Worm (Caenorhabditis elegans) whole organism, young adult: ENCODE data around the gene rpa-1.
A peak's percentile ranks its signal among the peaks of the same experiment; 100 is the strongest.

ENCODE experiments used
- B0035.1 ChIP-seq: sonication (generic microtip); optimal IDR thresholded peaks from 2 replicates; lab custom pipeline; 2016; ENCODE audit warnings: missing genetic modification characterization, mild to moderate bottlenecking, missing compliant biosample characterization, missing genotype, missing genetic modification reagents
- D2030.7 ChIP-seq: fragments of 200-800 bp; sonication (Bioruptor generic); IDR thresholded peaks from 2 replicates; pipeline ENCODE4 v1.3.6; 2022; ENCODE audit warnings: missing genetic modification reagents, missing genetic modification characterization, missing compliant biosample characterization
- F10E7.11 ChIP-seq: sonication (generic microtip); optimal IDR thresholded peaks from 2 replicates; lab custom pipeline; 2017; ENCODE audit warnings: mild to moderate bottlenecking, missing genetic modification characterization, moderate library complexity, missing compliant biosample characterization
- F22D6.2 ChIP-seq: sonication (generic microtip); optimal IDR thresholded peaks from 2 replicates; lab custom pipeline; 2016; ENCODE audit warnings: mild to moderate bottlenecking, missing genetic modification characterization, missing compliant biosample characterization
- F33H1.4 ChIP-seq: fragments of 200-800 bp; sonication (Bioruptor generic); IDR thresholded peaks from 2 replicates; pipeline ENCODE4 v1.3.6; 2022; ENCODE audit warnings: missing genetic modification reagents, missing genetic modification characterization, missing compliant biosample characterization
- F39B2.1 ChIP-seq: fragments of 200-800 bp; sonication (Bioruptor generic); IDR thresholded peaks from 2 replicates; pipeline ENCODE4 v1.3.6; 2022; ENCODE audit warnings: missing genetic modification reagents, missing genetic modification characterization, missing compliant biosample characterization
- F57C9.4 ChIP-seq: sonication (generic microtip); optimal IDR thresholded peaks from 2 replicates; lab custom pipeline; 2017; ENCODE audit warnings: mild to moderate bottlenecking, missing genetic modification characterization, missing compliant biosample characterization
- K12H6.12 ChIP-seq: fragments of 200-800 bp; sonication (Bioruptor generic); optimal IDR thresholded peaks from 2 replicates; lab custom pipeline; 2018; ENCODE audit warnings: mild to moderate bottlenecking, missing genetic modification characterization, missing compliant biosample characterization
- Y53F4B.3 ChIP-seq: fragments of 200-800 bp; sonication (Bioruptor generic); IDR thresholded peaks from 2 replicates; pipeline ENCODE4 v1.3.6; 2022; ENCODE audit warnings: missing genetic modification reagents, missing genetic modification characterization, missing compliant biosample characterization
- Y95B8A.8 ChIP-seq: fragments of 200-800 bp; sonication (Bioruptor generic); IDR thresholded peaks from 2 replicates; pipeline ENCODE4 v1.3.6; 2022; ENCODE audit warnings: missing genetic modification reagents, missing genetic modification characterization, missing compliant biosample characterization
- ZK185.1 ChIP-seq: sonication (generic microtip); optimal IDR thresholded peaks from 2 replicates; lab custom pipeline; 2016; ENCODE audit warnings: mild to moderate bottlenecking, missing genetic modification characterization, missing compliant biosample characterization; ENCODE audit not compliant: poor library complexity, severe bottlenecking
- akir-1 ChIP-seq: fragments of 200-800 bp; sonication (Bioruptor generic); optimal IDR thresholded peaks from 2 replicates; lab custom pipeline; 2018; ENCODE audit warnings: mild to moderate bottlenecking, missing genetic modification characterization, moderate library complexity, missing compliant biosample characterization
- attf-3 ChIP-seq: fragments of 200-800 bp; sonication (Bioruptor generic); conservative IDR thresholded peaks from 2 replicates; pipeline ENCODE4 v1.3.6; 2022; ENCODE audit warnings: missing genetic modification reagents, missing genetic modification characterization, missing compliant biosample characterization
- attf-5 ChIP-seq: fragments of 200-800 bp; sonication (Bioruptor generic); optimal IDR thresholded peaks from 2 replicates; lab custom pipeline; 2018; ENCODE audit warnings: mild to moderate bottlenecking, missing genetic modification characterization, missing compliant biosample characterization
- cebp-1 ChIP-seq, 2 experiments: fragments of 200-800 bp in 1 of 2; sonication (Bioruptor generic) in 1 of 2; sonication (generic microtip) in 1 of 2; IDR thresholded peaks in 1 of 2; optimal IDR thresholded peaks in 1 of 2; 2 replicates each; pipeline versions ENCODE4 v1.3.6 to Lab custom; 2017 to 2022; ENCODE audit warnings: missing compliant biosample characterization in 2 of 2, missing genetic modification characterization in 2 of 2, mild to moderate bottlenecking in 1 of 2, missing genetic modification reagents in 1 of 2, moderate library complexity in 1 of 2
- ceh-27 ChIP-seq: fragments of 200-800 bp; sonication (Bioruptor generic); optimal IDR thresholded peaks from 2 replicates; lab custom pipeline; 2018; ENCODE audit warnings: mild to moderate bottlenecking, missing genetic modification characterization, moderate library complexity, missing compliant biosample characterization
- ceh-79 ChIP-seq: sonication (generic microtip); optimal IDR thresholded peaks from 2 replicates; lab custom pipeline; 2017; ENCODE audit warnings: mild to moderate bottlenecking, missing genetic modification characterization, missing compliant biosample characterization
- dox-1 ChIP-seq: fragments of 200-800 bp; sonication (Bioruptor generic); IDR thresholded peaks from 2 replicates; pipeline ENCODE4 v1.3.6; 2022; ENCODE audit warnings: missing genetic modification reagents, missing genetic modification characterization, missing compliant biosample characterization
- egrh-3 ChIP-seq: fragments of 200-800 bp; sonication (Bioruptor generic); IDR thresholded peaks from 2 replicates; pipeline ENCODE4 v1.3.6; 2022; ENCODE audit warnings: missing genetic modification reagents, missing genetic modification characterization, missing compliant biosample characterization
- gei-17 ChIP-seq: fragments of 200-800 bp; sonication (Bioruptor generic); optimal IDR thresholded peaks from 2 replicates; lab custom pipeline; 2018; ENCODE audit warnings: mild to moderate bottlenecking, missing genetic modification characterization, missing compliant biosample characterization
- hmg-1.2 ChIP-seq: fragments of 200-800 bp; sonication (Bioruptor generic); IDR thresholded peaks from 2 replicates; pipeline ENCODE4 v1.3.6; 2022; ENCODE audit warnings: missing genetic modification reagents, missing genetic modification characterization, missing compliant biosample characterization
- let-526 ChIP-seq: fragments of 200-800 bp; sonication (Bioruptor generic); IDR thresholded peaks from 2 replicates; pipeline ENCODE4 v1.3.6; 2022; ENCODE audit warnings: missing genetic modification reagents, missing genetic modification characterization, missing compliant biosample characterization
- lin-26 ChIP-seq: fragments of 200-800 bp; sonication (Bioruptor generic); IDR thresholded peaks from 2 replicates; pipeline ENCODE4 v1.3.6; 2022; ENCODE audit warnings: missing genetic modification reagents, missing genetic modification characterization, missing compliant biosample characterization
- lin-35 ChIP-seq, 3 experiments: fragments of 150-350 bp in 2 of 3; sonication (generic microtip) in 1 of 3; optimal IDR thresholded peaks; 2 replicates each; lab custom pipeline; 2014 to 2018; ENCODE audit warnings: missing biosample characterization in 3 of 3, missing genetic modification characterization in 3 of 3, missing genetic modification reagents in 3 of 3
- lin-40 ChIP-seq: sonication (generic microtip); optimal IDR thresholded peaks from 2 replicates; lab custom pipeline; 2016; ENCODE audit warnings: missing genetic modification characterization, mild to moderate bottlenecking, missing compliant biosample characterization, missing genotype, missing genetic modification reagents
- lsl-1 ChIP-seq: fragments of 200-800 bp; sonication (Bioruptor generic); optimal IDR thresholded peaks from 2 replicates; lab custom pipeline; 2018; ENCODE audit warnings: mild to moderate bottlenecking, missing genetic modification characterization, moderate library complexity, missing compliant biosample characterization
- madf-10 ChIP-seq: sonication (generic microtip); optimal IDR thresholded peaks from 2 replicates; lab custom pipeline; 2016; ENCODE audit warnings: mild to moderate bottlenecking, missing genetic modification characterization, missing compliant biosample characterization
- mcd-1 ChIP-seq: fragments of 200-800 bp; sonication (Bioruptor generic); IDR thresholded peaks from 2 replicates; pipeline ENCODE4 v1.3.6; 2022; ENCODE audit warnings: missing genetic modification reagents, missing genetic modification characterization, missing compliant biosample characterization
- nfya-1 ChIP-seq: sonication (generic microtip); optimal IDR thresholded peaks from 2 replicates; lab custom pipeline; 2017; ENCODE audit warnings: antibody characterized with exemption, missing compliant biosample characterization, missing genetic modification characterization, borderline replicate concordance; ENCODE audit not compliant: insufficient read depth
- nfya-2 ChIP-seq: fragments of 200-800 bp; sonication (Bioruptor generic); IDR thresholded peaks from 2 replicates; pipeline ENCODE4 v1.3.6; 2022; ENCODE audit warnings: missing genetic modification reagents, missing genetic modification characterization, missing compliant biosample characterization
- nhr-27 ChIP-seq: fragments of 200-800 bp; sonication (Bioruptor generic); optimal IDR thresholded peaks from 2 replicates; lab custom pipeline; 2018; ENCODE audit warnings: mild to moderate bottlenecking, missing genetic modification characterization, moderate library complexity, missing compliant biosample characterization
- nhr-90 ChIP-seq: sonication (generic microtip); optimal IDR thresholded peaks from 2 replicates; lab custom pipeline; 2016; ENCODE audit warnings: missing genotype, mild to moderate bottlenecking, missing genetic modification characterization, missing compliant biosample characterization
- rcor-1 ChIP-seq: fragments of 200-800 bp; sonication (Bioruptor generic); IDR thresholded peaks from 2 replicates; pipeline ENCODE4 v1.3.6; 2022; ENCODE audit warnings: missing genetic modification reagents, missing genetic modification characterization, missing compliant biosample characterization
- rec-8 ChIP-seq, 2 experiments: sonication (generic microtip); optimal IDR thresholded peaks; 2 replicates each; lab custom pipeline; 2016; ENCODE audit warnings: mild to moderate bottlenecking in 2 of 2, missing genetic modification characterization in 2 of 2, missing genetic modification reagents in 2 of 2, missing genotype in 2 of 2, missing biosample characterization in 1 of 2, missing compliant biosample characterization in 1 of 2, moderate library complexity in 1 of 2
- rpc-1 ChIP-seq, 2 experiments: fragments of 150-350 bp in 1 of 2; sonication (generic microtip) in 1 of 2; optimal IDR thresholded peaks; 2 replicates each; lab custom pipeline; 2014 to 2018; ENCODE audit warnings: missing biosample characterization in 1 of 2, missing genetic modification characterization in 1 of 2, missing genetic modification reagents in 1 of 2, missing genotype in 1 of 2
- snpc-1.1 ChIP-seq: sonication (generic microtip); optimal IDR thresholded peaks from 2 replicates; lab custom pipeline; 2017; ENCODE audit warnings: missing genetic modification characterization, mild to moderate bottlenecking, missing compliant biosample characterization, antibody characterized with exemption, moderate library complexity, missing genotype, missing genetic modification reagents; ENCODE audit not compliant: insufficient read depth
- snpc-1.3 ChIP-seq: sonication (generic microtip); optimal IDR thresholded peaks from 2 replicates; lab custom pipeline; 2017; ENCODE audit warnings: missing genetic modification characterization, mild to moderate bottlenecking, missing compliant biosample characterization, antibody characterized with exemption, moderate library complexity, missing genotype, missing genetic modification reagents; ENCODE audit not compliant: insufficient read depth
- snpc-4 ChIP-seq, 5 experiments: fragments of 150-350 bp in 1 of 5; sonication (generic microtip) in 4 of 5; optimal IDR thresholded peaks; 2 replicates each; lab custom pipeline; 2014 to 2018; ENCODE audit warnings: missing genetic modification characterization in 5 of 5, missing biosample characterization in 3 of 5, antibody characterized with exemption in 2 of 5, mild to moderate bottlenecking in 2 of 5, missing compliant biosample characterization in 2 of 5, missing genotype in 2 of 5, moderate library complexity in 2 of 5, missing genetic modification reagents in 1 of 5
- tlf-1 ChIP-seq: fragments of 200-800 bp; sonication (Bioruptor generic); optimal IDR thresholded peaks from 2 replicates; lab custom pipeline; 2018; ENCODE audit warnings: mild to moderate bottlenecking, missing genetic modification characterization, missing compliant biosample characterization
- zfh-2 ChIP-seq: fragments of 200-800 bp; sonication (Bioruptor generic); conservative IDR thresholded peaks from 2 replicates; pipeline ENCODE4 v1.3.6; 2022; ENCODE audit warnings: missing genetic modification reagents, missing genetic modification characterization, missing compliant biosample characterization
- ztf-25 ChIP-seq: fragments of 200-800 bp; sonication (Bioruptor generic); IDR thresholded peaks from 2 replicates; pipeline ENCODE4 v1.3.6; 2022; ENCODE audit warnings: missing genetic modification reagents, missing genetic modification characterization, missing compliant biosample characterization
- ztf-3 ChIP-seq: fragments of 200-800 bp; sonication (Bioruptor generic); optimal IDR thresholded peaks from 2 replicates; lab custom pipeline; 2018; ENCODE audit warnings: mild to moderate bottlenecking, missing genetic modification characterization, missing compliant biosample characterization

The rpa-1 gene

ce11 chrII:7642016-7642653, 22.2 kb upstream of the rpa-1 start:
- TF ChIP-seq attf-5 (GFP tag; lab: Kevin White, UChicago) (peak; percentile 37), hmg-1.2 (GFP tag; lab: Robert Waterston, UW) (peak; percentile 38; the same call in 1 of the 2 replicates), B0035.1 (tag; lab: Kevin White, UChicago) (no peak), F22D6.2 (tag; lab: Kevin White, UChicago) (no peak), cebp-1 (GFP tag; IDR thresholded peaks at IDR 0.05; lab: Robert Waterston, UW) (no peak), cebp-1 (tag; optimal IDR thresholded peaks at IDR 0.05; lab: Kevin White, UChicago) (peak; percentile 58), egrh-3 (GFP tag; lab: Robert Waterston, UW) (peak; percentile 84), zfh-2 (GFP tag; lab: Robert Waterston, UW) (peak; percentile 93), let-526 (GFP tag; lab: Robert Waterston, UW) (no peak), ztf-3 (GFP tag; lab: Kevin White, UChicago) (no peak), dox-1 (GFP tag; lab: Robert Waterston, UW) (0 out of 2 replicates have a peak, but pooled peaks have one; percentile 14), lin-35 (GFP tag; optimal IDR thresholded peaks at IDR 0.05; lab: Kevin White, UChicago) (peak in 1 of 3 experiments; percentile 46), lsl-1 (no peak), ceh-27 (GFP tag; lab: Kevin White, UChicago) (peak; percentile 43), rcor-1 (GFP tag; lab: Robert Waterston, UW) (peak; percentile 35; the same call in 1 of the 2 replicates), snpc-4 (GFP tag; optimal IDR thresholded peaks at IDR 0.05; lab: Kevin White, UChicago) (no peak), snpc-4 (tag; optimal IDR thresholded peaks at IDR 0.05; lab: Kevin White, UChicago) (peak in 1 of 4 experiments; percentile 10), nfya-1 (tag; lab: Kevin White, UChicago) (no peak), ceh-79 (tag; lab: Kevin White, UChicago) (no peak), lin-40 (tag; lab: Kevin White, UChicago) (peak; percentile 32), mcd-1 (GFP tag; lab: Robert Waterston, UW) (0 out of 2 replicates have a peak, but pooled peaks have one; percentile 27), K12H6.12 (tag; lab: Kevin White, UChicago) (peak; percentile 60)

ce11 chrII:7643214-7643613, 21.2 kb upstream of the rpa-1 start:
- TF ChIP-seq hmg-1.2 (GFP tag; lab: Robert Waterston, UW) = no peak
- no peak for TF ChIP-seq D2030.7
- no peak for TF ChIP-seq snpc-1.1 (tag; lab: Kevin White, UChicago)
- no peak for TF ChIP-seq nhr-27 (tag; lab: Kevin White, UChicago)
- no peak for TF ChIP-seq attf-3 (GFP tag; lab: Robert Waterston, UW)
- TF ChIP-seq rec-8 (tag; optimal IDR thresholded peaks at IDR 0.05; lab: Kevin White, UChicago) = no peak
- no peak for TF ChIP-seq F10E7.11 (tag; lab: Kevin White, UChicago)
- no peak for TF ChIP-seq nhr-90 (tag; lab: Kevin White, UChicago)
- no peak for TF ChIP-seq ZK185.1 (tag; lab: Kevin White, UChicago)
- TF ChIP-seq ztf-25 (GFP tag; lab: Robert Waterston, UW) = no peak
- no peak for TF ChIP-seq snpc-1.3
- TF ChIP-seq tlf-1 (GFP tag; lab: Kevin White, UChicago) = no peak

- TF ChIP-seq F39B2.1 (GFP tag; lab: Robert Waterston, UW) (no peak), nfya-2 (GFP tag; lab: Robert Waterston, UW) (no peak), rpc-1 (optimal IDR thresholded peaks at IDR 0.05; lab: Kevin White, UChicago) (no peak), rpc-1 (tag; optimal IDR thresholded peaks at IDR 0.05; lab: Kevin White, UChicago) (no peak), akir-1 (GFP tag; lab: Kevin White, UChicago) (no peak), Y95B8A.8 (GFP tag; lab: Robert Waterston, UW) (no peak), gei-17 (GFP tag; lab: Kevin White, UChicago) (no peak), ceh-79 (tag; lab: Kevin White, UChicago) (no peak), B0035.1 (tag; lab: Kevin White, UChicago) (no peak), F57C9.4 (tag; lab: Kevin White, UChicago) (no peak), tlf-1 (GFP tag; lab: Kevin White, UChicago) (no peak), F33H1.4 (GFP tag; lab: Robert Waterston, UW) (no peak), Y53F4B.3 (no peak), madf-10 (tag; lab: Kevin White, UChicago) (no peak), lin-26 (GFP tag; lab: Robert Waterston, UW) (no peak)
Observed at ce11 chrII:7651171-7651570, 13.2 kb upstream of the rpa-1 start, which contains the start of gene pde-4. Gene pde-4, minus strand, starts transcription at chrII:7651246.
